Worm (Caenorhabditis elegans) whole organism, mixed stage, embryonic: ENCODE results near the gene glc-4.

Source experiments
- M03D4.4 ChIP-seq: sonication (generic microtip); optimal IDR thresholded peaks from 2 replicates; lab custom pipeline; 2017; ENCODE audit warnings: mild to moderate bottlenecking, missing genetic modification characterization, missing compliant biosample characterization
- bed-3 ChIP-seq: fragments of 200-800 bp; sonication (Bioruptor generic); optimal IDR thresholded peaks from 3 replicates; lab custom pipeline; 2018; ENCODE audit warnings: mild to moderate bottlenecking, missing genetic modification characterization, moderate library complexity, missing compliant biosample characterization
- blmp-1 ChIP-seq: fragments of 150-350 bp; optimal IDR thresholded peaks from 2 replicates; lab custom pipeline; 2014; ENCODE audit warnings: missing biosample characterization, missing genetic modification characterization
- ceh-39 ChIP-seq: fragments of 150-350 bp; optimal IDR thresholded peaks from 2 replicates; lab custom pipeline; 2014; ENCODE audit warnings: missing biosample characterization, missing genetic modification characterization
- ceh-43 ChIP-seq: fragments of 200-800 bp; sonication (Bioruptor generic); optimal IDR thresholded peaks from 2 replicates; lab custom pipeline; 2018; ENCODE audit warnings: mild to moderate bottlenecking, missing genetic modification characterization, moderate library complexity, missing compliant biosample characterization
- ceh-83 ChIP-seq: fragments of 200-800 bp; sonication (Bioruptor generic); optimal IDR thresholded peaks from 2 replicates; lab custom pipeline; 2018; ENCODE audit warnings: mild to moderate bottlenecking, missing genetic modification characterization, missing compliant biosample characterization
- ces-1 ChIP-seq: fragments of 150-350 bp; optimal IDR thresholded peaks from 2 replicates; lab custom pipeline; 2014; ENCODE audit warnings: missing biosample characterization, missing genetic modification reagents, missing genetic modification characterization
- drap-1 ChIP-seq: fragments of 200-800 bp; sonication (Bioruptor generic); optimal IDR thresholded peaks from 3 replicates; lab custom pipeline; 2018; ENCODE audit warnings: mild to moderate bottlenecking, missing genetic modification characterization, missing compliant biosample characterization
- elt-3 ChIP-seq: fragments of 150-350 bp; optimal IDR thresholded peaks from 2 replicates; lab custom pipeline; 2014; ENCODE audit warnings: missing biosample characterization, missing genetic modification characterization
- flh-1 ChIP-seq: fragments of 200-800 bp; sonication (Bioruptor generic); optimal IDR thresholded peaks from 2 replicates; lab custom pipeline; 2018; ENCODE audit warnings: mild to moderate bottlenecking, missing genetic modification characterization, moderate library complexity, missing compliant biosample characterization
- ham-2 ChIP-seq: fragments of 200-800 bp; sonication (Bioruptor generic); optimal IDR thresholded peaks from 2 replicates; lab custom pipeline; 2018; ENCODE audit warnings: mild to moderate bottlenecking, missing genetic modification characterization, missing compliant biosample characterization
- hlh-1 ChIP-seq: fragments of 150-350 bp; optimal IDR thresholded peaks from 2 replicates; lab custom pipeline; 2014; ENCODE audit warnings: missing biosample characterization, missing genetic modification reagents, missing genetic modification characterization
- lin-13 ChIP-seq: fragments of 150-350 bp; optimal IDR thresholded peaks from 2 replicates; lab custom pipeline; 2014; ENCODE audit warnings: missing biosample characterization, missing genetic modification characterization
- lsy-2 ChIP-seq: fragments of 150-350 bp; optimal IDR thresholded peaks from 2 replicates; lab custom pipeline; 2014; ENCODE audit warnings: missing biosample characterization, missing genetic modification characterization
- mab-5 ChIP-seq: fragments of 150-350 bp; optimal IDR thresholded peaks from 2 replicates; lab custom pipeline; 2014; ENCODE audit warnings: missing biosample characterization, missing genetic modification characterization
- mep-1 ChIP-seq: fragments of 150-350 bp; optimal IDR thresholded peaks from 2 replicates; lab custom pipeline; 2017; ENCODE audit warnings: missing biosample characterization, missing genetic modification reagents, missing genetic modification characterization, inconsistent platforms
- mls-2 ChIP-seq: sonication (generic microtip); optimal IDR thresholded peaks from 2 replicates; lab custom pipeline; 2016; ENCODE audit warnings: mild to moderate bottlenecking, missing genetic modification characterization, moderate library complexity, missing compliant biosample characterization
- nhr-12 ChIP-seq: fragments of 150-350 bp; optimal IDR thresholded peaks from 2 replicates; lab custom pipeline; 2014; ENCODE audit warnings: missing biosample characterization, missing genetic modification characterization
- nhr-2 ChIP-seq: fragments of 150-350 bp; optimal IDR thresholded peaks from 2 replicates; lab custom pipeline; 2014; ENCODE audit warnings: missing biosample characterization, missing genetic modification characterization
- nhr-237 ChIP-seq: fragments of 150-350 bp; optimal IDR thresholded peaks from 2 replicates; lab custom pipeline; 2014; ENCODE audit warnings: missing biosample characterization, missing genetic modification characterization
- nhr-28 ChIP-seq: fragments of 150-350 bp; optimal IDR thresholded peaks from 2 replicates; lab custom pipeline; 2014; ENCODE audit warnings: missing biosample characterization, missing genetic modification characterization
- pha-4 ChIP-seq: fragments of 150-350 bp; optimal IDR thresholded peaks from 2 replicates; lab custom pipeline; 2018; ENCODE audit warnings: missing biosample characterization, missing genetic modification reagents, missing genetic modification characterization
- sem-2 ChIP-seq: fragments of 200-800 bp; sonication (Bioruptor generic); optimal IDR thresholded peaks from 2 replicates; lab custom pipeline; 2018; ENCODE audit warnings: mild to moderate bottlenecking, missing genetic modification characterization, missing compliant biosample characterization
- snpc-4 ChIP-seq: fragments of 150-350 bp; optimal IDR thresholded peaks from 2 replicates; lab custom pipeline; 2014; ENCODE audit warnings: missing biosample characterization, missing genetic modification characterization
- sptf-1 ChIP-seq: sonication (generic microtip); optimal IDR thresholded peaks from 2 replicates; lab custom pipeline; 2017; ENCODE audit warnings: mild to moderate bottlenecking, missing genetic modification characterization, moderate library complexity, missing compliant biosample characterization
- tbx-8 ChIP-seq: fragments of 200-800 bp; sonication (Bioruptor generic); optimal IDR thresholded peaks from 2 replicates; lab custom pipeline; 2018; ENCODE audit warnings: mild to moderate bottlenecking, missing genetic modification characterization, moderate library complexity, missing compliant biosample characterization
- unc-120 ChIP-seq: sonication (generic microtip); optimal IDR thresholded peaks from 2 replicates; lab custom pipeline; 2017; ENCODE audit warnings: missing genetic modification characterization, missing compliant biosample characterization; ENCODE audit not compliant: poor library complexity, severe bottlenecking
- unc-39 ChIP-seq: fragments of 150-350 bp; optimal IDR thresholded peaks from 2 replicates; lab custom pipeline; 2014; ENCODE audit warnings: missing biosample characterization, missing genetic modification characterization
- unc-62 ChIP-seq: fragments of 150-350 bp; optimal IDR thresholded peaks from 2 replicates; lab custom pipeline; 2014; ENCODE audit warnings: missing biosample characterization, missing genetic modification reagents, missing genetic modification characterization
- zip-8 ChIP-seq: fragments of 150-350 bp; optimal IDR thresholded peaks from 2 replicates; lab custom pipeline; 2014; ENCODE audit warnings: missing biosample characterization, missing genetic modification characterization
- ztf-11 ChIP-seq: fragments of 150-350 bp; optimal IDR thresholded peaks from 2 replicates; lab custom pipeline; 2014; ENCODE audit warnings: missing biosample characterization, missing genetic modification characterization

Gene glc-4

DNA sequence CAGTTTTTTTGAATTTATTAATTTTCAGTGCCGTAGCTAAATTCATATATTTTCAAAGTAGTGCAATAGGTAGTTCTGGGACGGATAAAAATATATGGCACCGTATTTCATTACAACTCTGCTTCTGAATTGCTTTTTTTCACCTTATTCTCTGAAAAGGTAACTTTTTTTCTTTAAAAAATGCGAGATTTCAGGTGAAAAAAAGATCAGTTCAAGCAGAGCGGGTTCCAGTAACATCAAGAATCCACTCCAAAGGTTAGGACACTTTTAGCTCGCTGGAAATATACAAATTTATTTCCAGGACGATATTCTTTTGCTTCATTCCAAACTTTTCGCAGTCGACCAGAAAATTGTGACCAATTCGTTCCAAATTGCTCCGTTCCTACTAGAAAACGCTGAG, 26.6 kb downstream of the glc-4 start, which contains the start of gene T07F8.1:
T07F8.1 (plus strand) TSS at position 301 of the 400 bp plus-strand sequence.
- TF ChIP-seq nhr-2 (tag; lab: Kevin White, UChicago): no peak
- no peak for TF ChIP-seq ceh-43
- no peak for TF ChIP-seq snpc-4 (tag; lab: Kevin White, UChicago)
- TF ChIP-seq unc-120 (tag; lab: Kevin White, UChicago): no peak
- TF ChIP-seq ham-2 (GFP tag; lab: Kevin White, UChicago): no peak
- TF ChIP-seq sptf-1 (tag; lab: Kevin White, UChicago): no peak
- TF ChIP-seq nhr-12: no peak
- no peak for TF ChIP-seq ceh-83 (GFP tag; lab: Kevin White, UChicago)
- no peak for TF ChIP-seq sem-2
- TF ChIP-seq mab-5 (tag; lab: Kevin White, UChicago): no peak
- no peak for TF ChIP-seq flh-1
- no peak for TF ChIP-seq mls-2 (tag; lab: Kevin White, UChicago)

DNA sequence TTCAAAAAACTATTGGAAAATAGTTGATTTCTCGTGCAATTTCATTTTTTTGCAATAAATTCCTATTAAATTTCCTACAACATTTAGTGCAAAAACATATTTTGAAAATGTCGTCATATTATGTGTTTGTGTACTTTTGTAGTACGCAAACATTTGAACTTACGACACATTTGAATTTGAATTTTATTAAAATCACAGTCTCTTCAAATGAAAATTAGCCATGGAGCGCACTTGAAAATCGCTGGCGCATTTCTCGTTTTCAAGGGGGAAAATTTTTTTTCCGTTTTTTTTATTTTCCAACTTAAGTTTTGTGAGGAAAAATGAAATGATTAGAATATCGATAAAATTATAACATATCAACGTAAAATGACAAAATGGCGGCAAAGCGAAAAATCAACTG, 27.2 kb downstream of the glc-4 start:
- TF ChIP-seq hlh-1 (tag; lab: Kevin White, UChicago): no peak
- TF ChIP-seq mep-1 (tag; lab: Kevin White, UChicago): no peak
- no peak for TF ChIP-seq bed-3 (GFP tag; lab: Kevin White, UChicago)
- TF ChIP-seq ham-2 (GFP tag; lab: Kevin White, UChicago): no peak
- no peak for TF ChIP-seq ztf-11 (tag; lab: Kevin White, UChicago)
- TF ChIP-seq sem-2: no peak
- no peak for TF ChIP-seq nhr-12
- TF ChIP-seq ces-1 (GFP tag; lab: Kevin White, UChicago): peak; percentile 49
- TF ChIP-seq flh-1: no peak
- no peak for TF ChIP-seq lin-13 (tag; lab: Kevin White, UChicago)
- TF ChIP-seq lsy-2 (tag; lab: Kevin White, UChicago): peak; percentile 72
- no peak for TF ChIP-seq tbx-8 (GFP tag; lab: Kevin White, UChicago)
- TF ChIP-seq mab-5 (tag; lab: Kevin White, UChicago): no peak
- no peak for TF ChIP-seq unc-120 (tag; lab: Kevin White, UChicago)
- no peak for TF ChIP-seq pha-4 (tag; lab: Kevin White, UChicago)
- TF ChIP-seq nhr-237 (tag; lab: Kevin White, UChicago): peak; percentile 51
- TF ChIP-seq nhr-28 (tag; lab: Kevin White, UChicago): no peak
- TF ChIP-seq blmp-1 (tag; lab: Kevin White, UChicago): no peak
- no peak for TF ChIP-seq drap-1 (GFP tag; lab: Kevin White, UChicago)

DNA sequence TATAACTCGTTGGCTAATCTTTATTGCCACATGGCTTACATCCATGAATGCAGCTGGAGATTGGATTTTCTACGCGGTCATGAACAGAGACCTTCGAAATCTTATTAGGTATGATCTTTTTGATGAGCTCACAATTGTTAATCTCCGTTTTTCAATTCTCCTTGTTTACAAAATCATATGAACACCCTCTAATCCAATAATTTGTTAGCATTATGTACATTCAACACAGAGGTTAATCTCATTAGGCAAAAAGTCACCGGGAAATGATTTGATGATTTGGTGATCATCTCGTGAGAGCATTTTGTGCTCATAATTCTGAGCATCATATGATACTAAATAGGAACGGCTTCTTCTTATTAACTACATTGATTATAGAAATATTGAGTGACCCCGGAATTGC, 28.5 kb downstream of the glc-4 start:
- TF ChIP-seq zip-8 (tag; lab: Kevin White, UChicago) (no peak), snpc-4 (tag; lab: Kevin White, UChicago) (no peak), ceh-83 (GFP tag; lab: Kevin White, UChicago) (no peak), unc-62 (no peak), unc-120 (tag; lab: Kevin White, UChicago) (no peak), ceh-39 (tag; lab: Kevin White, UChicago) (no peak), ztf-11 (tag; lab: Kevin White, UChicago) (no peak), hlh-1 (tag; lab: Kevin White, UChicago) (no peak)
- TF ChIP-seq, all 35 proteins: peak for 0

DNA sequence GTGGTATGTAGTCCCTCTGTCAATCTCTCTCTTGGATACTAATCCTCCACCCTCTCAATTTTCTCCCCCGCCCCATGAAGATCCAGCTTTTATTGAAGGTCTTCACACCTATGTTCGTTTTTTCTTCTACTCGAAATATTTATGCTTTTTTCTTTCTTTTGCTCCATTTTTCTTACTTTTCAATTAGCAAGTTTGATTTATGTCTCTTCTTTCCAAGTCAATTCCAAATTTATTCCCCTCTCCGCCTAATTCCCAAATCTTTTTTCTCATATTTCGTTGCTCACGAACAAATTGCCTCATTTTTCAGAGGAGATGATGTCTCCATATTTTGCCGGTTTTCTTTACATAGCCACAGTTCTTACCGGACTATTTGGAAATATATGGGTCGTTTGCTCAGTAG, 30.4 kb downstream of the glc-4 start, which contains the start of gene npr-31:
npr-31 (plus strand) TSS at position 301 of the 400 bp plus-strand sequence.
- no peak for TF ChIP-seq pha-4 (tag; lab: Kevin White, UChicago)
- TF ChIP-seq, all 35 proteins: peak for 0

DNA sequence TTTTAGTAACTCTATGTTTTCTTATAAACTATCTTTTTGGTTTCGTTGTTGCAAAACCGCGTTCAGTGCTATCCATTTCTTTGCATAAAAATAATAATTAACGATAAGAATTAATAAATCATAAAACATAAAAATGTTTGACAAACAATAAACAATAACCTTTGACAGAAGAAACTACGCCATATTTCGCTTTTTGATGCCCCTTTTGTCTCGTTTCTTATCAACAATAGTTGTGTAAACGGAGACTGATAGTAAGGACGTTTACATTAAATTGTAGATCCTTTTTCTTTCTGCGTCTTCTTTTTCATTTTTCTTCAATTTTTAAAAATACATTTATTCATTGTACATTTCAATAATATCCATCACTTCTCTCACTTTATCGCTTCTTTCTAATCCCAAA, 35.7 kb downstream of the glc-4 start:
- TF ChIP-seq unc-39 (tag; lab: Kevin White, UChicago) (no peak), mab-5 (tag; lab: Kevin White, UChicago) (no peak), ztf-11 (tag; lab: Kevin White, UChicago) (no peak), M03D4.4 (tag; lab: Kevin White, UChicago) (no peak), drap-1 (GFP tag; lab: Kevin White, UChicago) (no peak), mls-2 (tag; lab: Kevin White, UChicago) (no peak), mep-1 (tag; lab: Kevin White, UChicago) (no peak), snpc-4 (tag; lab: Kevin White, UChicago) (no peak), tbx-8 (GFP tag; lab: Kevin White, UChicago) (no peak), nhr-237 (tag; lab: Kevin White, UChicago) (no peak), ceh-83 (GFP tag; lab: Kevin White, UChicago) (no peak), nhr-2 (tag; lab: Kevin White, UChicago) (no peak), elt-3 (tag; lab: Kevin White, UChicago) (no peak), hlh-1 (tag; lab: Kevin White, UChicago) (no peak), sptf-1 (tag; lab: Kevin White, UChicago) (no peak), ceh-39 (tag; lab: Kevin White, UChicago) (no peak), nhr-12 (no peak)
